Fruit fly (Drosophila melanogaster): Measurements from ENCODE around the gene cv-c.
A peak's percentile ranks its signal among the peaks of the same experiment; 100 is the strongest.

DNA sequence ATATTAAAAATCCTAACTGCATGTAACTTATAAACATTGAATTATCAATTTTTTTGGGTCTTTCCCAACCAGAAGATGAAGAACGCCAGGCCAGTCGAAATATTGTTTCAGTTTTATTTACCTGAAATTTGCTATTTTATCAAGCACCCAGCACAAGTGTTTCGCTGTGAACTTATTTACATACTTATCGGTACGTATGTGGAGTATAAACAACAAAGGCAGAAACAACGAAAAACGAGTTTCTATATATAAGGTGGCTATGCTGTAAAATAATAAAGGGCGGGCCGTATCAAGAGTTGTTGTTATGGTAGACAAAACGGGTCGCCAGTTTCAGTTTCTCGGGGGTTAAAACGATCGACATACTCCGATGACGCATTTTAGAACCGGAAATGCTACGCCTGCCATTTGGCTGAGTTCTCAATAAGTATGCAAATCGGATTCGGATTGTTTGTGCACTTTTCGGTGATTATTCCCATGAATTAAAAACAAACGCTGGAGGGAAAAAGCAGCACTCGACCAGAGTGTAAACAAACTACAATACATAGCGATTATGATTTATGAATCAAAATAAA, 1.8 kb downstream of the cv-c start:
- no peak for TF ChIP-seq CG11762 (GFP tag; optimal IDR thresholded peaks at IDR 0.05; ENCODE audit: insufficient read depth)
- no peak for TF ChIP-seq pdm3 (GFP tag; optimal IDR thresholded peaks at IDR 0.05)
- TF ChIP-seq CG6808 (GFP tag; optimal IDR thresholded peaks at IDR 0.05), result no peak
- no peak for TF ChIP-seq CG11294 (GFP tag; IDR thresholded peaks at IDR 0.05)
- no peak for TF ChIP-seq Blimp-1 (GFP tag; optimal IDR thresholded peaks at IDR 0.05)
- TF ChIP-seq CG10669 (GFP tag; optimal IDR thresholded peaks at IDR 0.05), result no peak
- peak; percentile 26 for TF ChIP-seq Eip78C (GFP tag)
- no peak for TF ChIP-seq esn (GFP tag; optimal IDR thresholded peaks at IDR 0.05)
- TF ChIP-seq dac (GFP tag; optimal IDR thresholded peaks at IDR 0.05), result no peak
- TF ChIP-seq Smox (GFP tag; optimal IDR thresholded peaks at IDR 0.05), result no peak

Measured in whole organism, prepupa.